Worm (Caenorhabditis elegans) whole organism, L4 larva: ENCODE results near the gene fbxa-118.

ENCODE experiments used
- F37D6.2 ChIP-seq: sonication (generic microtip); optimal IDR thresholded peaks from 2 replicates; lab custom pipeline; 2016; ENCODE audit warnings: mild to moderate bottlenecking, missing genetic modification characterization, missing compliant biosample characterization
- Y48G9A.11 ChIP-seq: fragments of 200-800 bp; sonication (Bioruptor generic); IDR thresholded peaks from 2 replicates; pipeline ENCODE4 v1.3.6; 2022; ENCODE audit warnings: missing genetic modification reagents, missing genetic modification characterization, missing compliant biosample characterization
- ZK546.5 ChIP-seq, 2 experiments: sonication (generic microtip); optimal IDR thresholded peaks; 2 replicates each; lab custom pipeline; 2017; ENCODE audit warnings: missing biosample characterization in 2 of 2, missing genetic modification characterization in 2 of 2
- aha-1 ChIP-seq: fragments of 150-350 bp; peaks from one replicate; lab custom pipeline; 2014; ENCODE audit warnings: missing biosample characterization, missing genetic modification characterization
- arid-1 ChIP-seq: fragments of 200-800 bp; sonication (Bioruptor generic); conservative IDR thresholded peaks from 2 replicates; pipeline ENCODE4 v1.3.6; 2022; ENCODE audit warnings: missing genetic modification reagents, missing genetic modification characterization, missing compliant biosample characterization
- attf-4 ChIP-seq: sonication (generic microtip); optimal IDR thresholded peaks from 3 replicates; lab custom pipeline; 2017; ENCODE audit warnings: missing biosample characterization, missing genetic modification characterization
- ceh-20 ChIP-seq: fragments of 200-800 bp; sonication (Bioruptor generic); IDR thresholded peaks from 2 replicates; pipeline ENCODE4 v1.3.6; 2022; ENCODE audit warnings: missing genetic modification reagents, missing genetic modification characterization, missing compliant biosample characterization
- ceh-62 ChIP-seq: sonication (generic microtip); optimal IDR thresholded peaks from 2 replicates; lab custom pipeline; 2017; ENCODE audit warnings: missing biosample characterization, missing genetic modification characterization
- ceh-82 ChIP-seq: sonication (generic microtip); optimal IDR thresholded peaks from 2 replicates; lab custom pipeline; 2017; ENCODE audit warnings: missing biosample characterization, missing genetic modification characterization
- ces-1 ChIP-seq: fragments of 150-350 bp; sonication (generic microtip); optimal IDR thresholded peaks from 4 replicates; lab custom pipeline; 2014; ENCODE audit warnings: missing biosample characterization, missing genetic modification reagents, missing genetic modification characterization
- daf-12 ChIP-seq: fragments of 150-350 bp; optimal IDR thresholded peaks from 2 replicates; lab custom pipeline; 2014; ENCODE audit warnings: missing biosample characterization, missing genetic modification reagents, missing genetic modification characterization
- daf-8 ChIP-seq: fragments of 200-800 bp; sonication (Bioruptor generic); IDR thresholded peaks from 2 replicates; pipeline ENCODE4 v1.3.6; 2022; ENCODE audit warnings: missing genetic modification characterization, missing compliant biosample characterization
- dmd-6 ChIP-seq: fragments of 200-800 bp; sonication (Bioruptor generic); IDR thresholded peaks from 2 replicates; pipeline ENCODE4 v1.3.6; 2022; ENCODE audit warnings: missing genetic modification reagents, missing genetic modification characterization, missing compliant biosample characterization
- dmd-8 ChIP-seq: fragments of 200-800 bp; sonication (Bioruptor generic); IDR thresholded peaks from 2 replicates; pipeline ENCODE4 v1.3.6; 2022; ENCODE audit warnings: missing genetic modification characterization, missing compliant biosample characterization
- dmd-9 ChIP-seq: fragments of 200-800 bp; sonication (Bioruptor generic); IDR thresholded peaks from 2 replicates; pipeline ENCODE4 v1.3.6; 2022; ENCODE audit warnings: missing genetic modification reagents, missing genetic modification characterization, missing compliant biosample characterization
- lim-7 ChIP-seq: fragments of 200-800 bp; sonication (Bioruptor generic); IDR thresholded peaks from 2 replicates; pipeline ENCODE4 v1.3.6; 2022; ENCODE audit warnings: missing genetic modification characterization, missing compliant biosample characterization
- lin-29 ChIP-seq: fragments of 200-800 bp; sonication (Bioruptor generic); IDR thresholded peaks from 2 replicates; pipeline ENCODE4 v1.3.6; 2022; ENCODE audit warnings: missing genetic modification reagents, missing genetic modification characterization, missing compliant biosample characterization
- lin-38 ChIP-seq: fragments of 200-800 bp; sonication (Bioruptor generic); IDR thresholded peaks from 2 replicates; pipeline ENCODE4 v1.3.6; 2022; ENCODE audit warnings: missing genetic modification reagents, missing genetic modification characterization, missing compliant biosample characterization
- lsy-2 ChIP-seq, 2 experiments: fragments of 150-350 bp in 1 of 2; sonication (generic microtip) in 1 of 2; optimal IDR thresholded peaks; 2 replicates each; lab custom pipeline; 2014 to 2017; ENCODE audit warnings: missing biosample characterization in 2 of 2, missing genetic modification characterization in 2 of 2
- nhr-10 ChIP-seq: fragments of 150-350 bp; optimal IDR thresholded peaks from 2 replicates; lab custom pipeline; 2014; ENCODE audit warnings: missing biosample characterization, missing genetic modification characterization
- nhr-102 ChIP-seq: sonication (generic microtip); optimal IDR thresholded peaks from 2 replicates; lab custom pipeline; 2016; ENCODE audit warnings: mild to moderate bottlenecking, missing genetic modification characterization, moderate library complexity, missing compliant biosample characterization
- nhr-111 ChIP-seq: fragments of 200-800 bp; sonication (Bioruptor generic); optimal IDR thresholded peaks from 2 replicates; lab custom pipeline; 2018; ENCODE audit warnings: mild to moderate bottlenecking, missing genetic modification characterization, missing compliant biosample characterization
- set-16 ChIP-seq: fragments of 200-800 bp; sonication (Bioruptor generic); IDR thresholded peaks from 2 replicates; pipeline ENCODE4 v1.3.6; 2022; ENCODE audit warnings: missing genetic modification reagents, missing genetic modification characterization, missing compliant biosample characterization
- spr-1 ChIP-seq: sonication (generic microtip); optimal IDR thresholded peaks from 2 replicates; lab custom pipeline; 2016; ENCODE audit warnings: mild to moderate bottlenecking, missing genetic modification characterization, missing compliant biosample characterization
- unc-39 ChIP-seq: sonication (generic microtip); optimal IDR thresholded peaks from 2 replicates; lab custom pipeline; 2017; ENCODE audit warnings: missing biosample characterization, missing genetic modification characterization
- zip-11 ChIP-seq: fragments of 200-800 bp; sonication (Bioruptor generic); IDR thresholded peaks from 2 replicates; pipeline ENCODE4 v1.3.6; 2022; ENCODE audit warnings: missing genetic modification characterization, missing compliant biosample characterization
- ztf-7 ChIP-seq: fragments of 150-350 bp; optimal IDR thresholded peaks from 2 replicates; lab custom pipeline; 2014; ENCODE audit warnings: missing biosample characterization, missing genetic modification characterization

The fbxa-118 gene

DNA sequence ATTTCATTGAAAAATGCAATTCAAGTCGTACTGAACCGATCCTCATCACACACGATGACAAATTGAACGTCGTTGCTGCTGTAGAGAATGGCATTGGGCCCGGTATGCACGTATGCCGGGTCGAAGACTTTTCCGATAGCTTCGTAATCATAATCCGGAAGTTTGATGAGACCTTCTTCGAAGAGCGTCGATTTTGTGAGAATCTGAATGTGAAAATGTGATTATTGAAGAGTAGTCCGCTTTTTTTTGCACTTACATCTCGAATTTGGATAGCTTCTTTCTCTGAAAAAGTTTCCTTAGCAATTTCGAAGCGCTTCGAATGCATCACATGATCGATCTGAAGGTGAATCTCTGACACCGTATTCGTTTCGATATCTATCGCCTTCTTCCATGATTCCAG, at the start of gene fbxa-118:
TSS of gene fbxa-118 (minus strand) at position 101 of the 400 bp plus-strand sequence.
- TF ChIP-seq arid-1 (GFP tag; lab: Robert Waterston, UW) (no peak), lin-38 (GFP tag; lab: Robert Waterston, UW) (no peak), nhr-10 (tag; lab: Kevin White, UChicago) (no peak), spr-1 (no peak), dmd-8 (GFP tag; lab: Robert Waterston, UW) (no peak), daf-12 (tag; lab: Kevin White, UChicago) (no peak), nhr-111 (GFP tag; lab: Kevin White, UChicago) (no peak)

DNA sequence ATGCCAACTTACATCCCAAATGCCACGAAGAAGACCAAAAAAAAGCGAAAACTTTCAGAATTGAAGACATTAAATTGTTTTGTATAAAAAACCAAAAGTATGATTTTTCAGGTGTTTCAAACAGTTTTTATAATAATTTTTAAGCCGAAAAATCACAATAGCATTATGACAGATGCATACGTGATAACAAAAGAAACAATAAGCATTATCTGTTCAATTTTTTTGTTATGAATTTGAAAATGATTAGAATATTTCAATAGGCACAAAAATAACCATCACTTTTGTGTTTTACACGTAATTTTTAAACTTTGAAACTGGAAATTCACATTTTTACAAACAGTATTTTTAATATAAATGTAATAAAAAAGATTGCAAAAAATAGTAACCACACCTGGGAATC, 45.0 kb upstream of the fbxa-118 start, which contains the start of gene Y116F11B.17:
TSS of gene Y116F11B.17 (minus strand) at position 101 of the 400 bp plus-strand sequence.
- TF ChIP-seq ces-1 (GFP tag; lab: Kevin White, UChicago) = no peak
- TF ChIP-seq, all 104 proteins: peak for 0

DNA sequence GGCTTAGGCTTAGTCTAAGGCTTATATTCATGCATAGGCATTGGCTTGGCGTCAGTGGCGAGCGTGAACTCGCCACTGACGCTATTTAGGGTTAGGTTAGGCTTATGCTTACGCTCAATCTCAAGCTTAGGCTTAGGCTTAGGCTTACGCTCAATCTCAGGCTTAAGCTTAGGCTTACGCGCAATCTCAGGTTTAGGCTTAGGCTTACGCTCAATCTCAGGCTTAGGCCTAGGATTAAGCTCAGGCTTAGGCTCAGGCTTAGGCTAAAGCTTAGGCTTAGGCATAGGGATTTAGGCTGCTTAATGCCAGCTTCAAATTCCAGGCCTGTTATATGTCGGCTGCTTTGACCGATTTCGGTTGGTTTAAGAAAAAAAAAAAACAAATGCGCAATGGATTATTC, 43.1 kb upstream of the fbxa-118 start:
- TF ChIP-seq aha-1 = peak; percentile 56
- TF ChIP-seq ceh-62 (tag; lab: Kevin White, UChicago) = no peak

ce11 chrV:19814833-19815232, 37.7 kb upstream of the fbxa-118 start, which contains the start of gene daf-28:
daf-28 (plus strand) TSS chrV:19815133.
- no peak for TF ChIP-seq lim-7 (GFP tag; lab: Robert Waterston, UW)
- no peak for TF ChIP-seq ces-1 (GFP tag; lab: Kevin White, UChicago)
- TF ChIP-seq Y48G9A.11 (GFP tag; lab: Robert Waterston, UW) = no peak

- TF ChIP-seq aha-1 = peak; percentile 82
- no peak for TF ChIP-seq daf-8
These were observed 28.4 kb upstream of the fbxa-118 start for ce11 chrV:19805548-19805947.

DNA sequence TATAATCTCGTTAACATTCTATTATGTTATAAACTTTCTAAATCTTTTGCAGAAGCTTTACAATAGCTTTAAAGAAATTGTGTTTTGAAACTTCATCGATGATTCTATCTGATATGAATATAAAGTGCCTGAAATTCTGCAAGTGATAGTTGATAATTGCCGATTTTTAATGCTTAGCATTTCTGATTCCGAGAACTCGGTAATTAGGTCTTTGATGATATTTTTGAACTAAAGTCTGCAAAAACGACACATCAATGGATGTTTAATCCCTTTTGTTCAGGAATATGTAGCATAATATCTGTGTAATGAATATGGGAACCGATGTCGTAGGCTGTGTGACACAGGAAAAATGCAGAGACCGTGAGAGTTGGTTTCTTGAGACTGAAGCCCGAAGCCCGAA, 25.7 kb upstream of the fbxa-118 start:
- no peak for TF ChIP-seq ceh-20
- no peak for TF ChIP-seq nhr-10 (tag; lab: Kevin White, UChicago)
- TF ChIP-seq aha-1 = no peak
- no peak for TF ChIP-seq attf-4

ce11 chrV:19801033-19801432, 23.9 kb upstream of the fbxa-118 start, which contains the start of gene Y116F11B.2:
Y116F11B.2 (minus strand) TSS chrV:19801133.
- no peak for TF ChIP-seq F37D6.2 (tag; lab: Kevin White, UChicago)
- peak; percentile 27 for TF ChIP-seq aha-1
- TF ChIP-seq, all 104 proteins: peak for 1

- TF ChIP-seq ZK546.5 (tag; optimal IDR thresholded peaks at IDR 0.05; lab: Kevin White, UChicago) = no peak
- no peak for TF ChIP-seq lin-29
- no peak for TF ChIP-seq set-16 (GFP tag; lab: Robert Waterston, UW)
- TF ChIP-seq dmd-6 = no peak
- TF ChIP-seq ces-1 (GFP tag; lab: Kevin White, UChicago) = no peak
- no peak for TF ChIP-seq nhr-102 (tag; lab: Kevin White, UChicago)
- TF ChIP-seq zip-11 (GFP tag; lab: Robert Waterston, UW) = no peak
- no peak for TF ChIP-seq unc-39 (tag; lab: Kevin White, UChicago)
- TF ChIP-seq dmd-9 (GFP tag; lab: Robert Waterston, UW) = no peak
- TF ChIP-seq daf-12 (tag; lab: Kevin White, UChicago) = no peak
- no peak for TF ChIP-seq ztf-7 (tag; lab: Kevin White, UChicago)
- no peak for TF ChIP-seq lsy-2 (tag; optimal IDR thresholded peaks at IDR 0.05; lab: Kevin White, UChicago)
- no peak for TF ChIP-seq ceh-82 (tag; lab: Kevin White, UChicago)
- no peak for TF ChIP-seq daf-8
- TF ChIP-seq, all 104 proteins: peak for 0
These were observed 17.8 kb upstream of the fbxa-118 start, which contains the start of gene M162.7 for ce11 chrV:19794931-19795330. M162.7 (minus strand) TSS chrV:19795031.
